Worm (Caenorhabditis elegans): Measurements from ENCODE around the gene ire-1.

ce11 chrII:8092537-8092936 lies 32.2 kb downstream of the ire-1 start, which contains the start of gene ltd-1:
- TF ChIP-seq nhr-237 (tag; optimal IDR thresholded peaks at IDR 0.05): no peak
- TF ChIP-seq mls-2 (tag; optimal IDR thresholded peaks at IDR 0.05): no peak
- TF ChIP-seq M03D4.4 (tag; optimal IDR thresholded peaks at IDR 0.05): no peak
- no peak for TF ChIP-seq unc-62 (GFP tag; optimal IDR thresholded peaks at IDR 0.05)
- TF ChIP-seq snpc-4 (tag; optimal IDR thresholded peaks at IDR 0.05): no peak
- no peak for TF ChIP-seq nhr-76 (tag; optimal IDR thresholded peaks at IDR 0.05)
- TF ChIP-seq unc-39 (tag; optimal IDR thresholded peaks at IDR 0.05): no peak
- no peak for TF ChIP-seq nhr-28 (tag; optimal IDR thresholded peaks at IDR 0.05)
- no peak for TF ChIP-seq ces-1 (GFP tag; optimal IDR thresholded peaks at IDR 0.05)
- TF ChIP-seq pha-4 (tag; optimal IDR thresholded peaks at IDR 0.05): no peak
- no peak for TF ChIP-seq elt-3 (tag; optimal IDR thresholded peaks at IDR 0.05)
- no peak for TF ChIP-seq ztf-11 (tag; optimal IDR thresholded peaks at IDR 0.05)
- TF ChIP-seq drap-1 (GFP tag; optimal IDR thresholded peaks at IDR 0.05): no peak
- TF ChIP-seq lsy-2 (tag; optimal IDR thresholded peaks at IDR 0.05): no peak
